Fruit fly (Drosophila melanogaster): ENCODE measurements around the gene RpL26.

DNA sequence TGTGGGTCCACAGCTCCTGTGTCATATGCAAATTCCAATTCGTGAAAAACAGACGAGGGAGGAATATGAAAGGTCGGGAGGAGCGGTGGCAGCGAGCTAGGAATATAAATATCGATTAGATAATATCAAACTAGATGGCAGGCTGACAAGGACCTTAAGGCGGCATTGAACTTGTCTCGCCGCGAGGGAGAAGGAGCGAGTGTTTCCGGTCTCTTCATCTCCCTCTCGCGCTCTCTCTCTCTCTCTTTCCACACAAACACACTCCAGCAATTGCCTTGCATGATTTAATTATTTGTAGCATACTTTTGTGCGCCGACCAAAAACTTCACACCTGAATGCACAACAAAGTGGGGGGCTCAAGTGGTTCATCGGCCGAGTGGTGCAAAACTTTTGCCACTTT is 48.3 kb downstream of the RpL26 start:
- no peak for TF ChIP-seq CG5204 (GFP tag; optimal IDR thresholded peaks at IDR 0.05)
- no peak for TF ChIP-seq CG33017 (tag; optimal IDR thresholded peaks at IDR 0.05)
- TF ChIP-seq bab1 (GFP tag; optimal IDR thresholded peaks at IDR 0.05) = no peak
- TF ChIP-seq CG7045 (GFP tag; optimal IDR thresholded peaks at IDR 0.05) = no peak
- TF ChIP-seq kay (GFP tag; ENCODE audit: borderline replicate concordance) = no peak
- TF ChIP-seq Clk (GFP tag; optimal IDR thresholded peaks at IDR 0.05) = no peak
- no peak for TF ChIP-seq Hr96 (GFP tag; optimal IDR thresholded peaks at IDR 0.05)
- TF ChIP-seq ovo (GFP tag; optimal IDR thresholded peaks at IDR 0.05) = no peak
- TF ChIP-seq tj (GFP tag; optimal IDR thresholded peaks at IDR 0.05) = no peak

All from whole organism, adult.